Comparison of ENCODE assay signal across 7 worm cellular contexts in the genomic region with DNA sequence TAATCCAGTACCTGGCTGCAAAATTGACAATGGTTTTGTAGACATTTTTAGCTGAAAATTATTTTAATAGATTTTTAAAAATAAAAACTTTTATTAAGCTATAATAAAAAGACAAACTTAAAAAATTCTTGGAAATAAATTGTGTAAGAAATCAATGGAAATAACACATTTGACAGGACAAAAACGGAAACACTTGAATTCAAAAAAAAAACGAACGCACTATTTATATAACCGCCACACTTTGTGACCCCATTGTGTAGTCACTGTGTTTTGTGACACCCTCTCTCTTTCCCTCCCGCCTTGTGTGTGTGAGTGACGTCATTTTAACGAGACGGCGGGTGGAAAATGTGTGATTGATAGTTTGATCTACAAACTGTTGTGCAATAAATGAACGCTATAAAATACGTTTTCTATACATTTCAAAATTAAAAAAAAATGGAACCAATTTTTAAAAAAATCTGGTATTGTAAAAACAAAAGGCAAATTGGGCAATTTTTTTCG.
A peak's percentile ranks its signal among the peaks of the same experiment; 100 is the strongest.
TF ChIP-seq lines count a peak whose summit lies in the region.

Gene F59B1.8, minus strand, starts transcription at position 51 of the 501 bp plus-strand sequence.

TF ChIP-seq in whole organism, L1 larva, 84 proteins besides CTCF, POLR2A, EP300 and RAD21 (continues in another document):
- TF ChIP-seq nhr-20 (tag; optimal IDR thresholded peaks at IDR 0.05; lab: Kevin White, UChicago): peak; percentile 86
- peak; percentile 53 for TF ChIP-seq nhr-90 (tag; optimal IDR thresholded peaks at IDR 0.05; lab: Kevin White, UChicago; ENCODE audit: poor library complexity)
- TF ChIP-seq lin-39 (tag; optimal IDR thresholded peaks at IDR 0.05; lab: Kevin White, UChicago): no peak
- peak; percentile 15 for TF ChIP-seq skn-1 (tag; optimal IDR thresholded peaks at IDR 0.05; lab: Kevin White, UChicago)
- TF ChIP-seq egl-13 (tag; optimal IDR thresholded peaks at IDR 0.05; lab: Kevin White, UChicago): no peak
- no peak for TF ChIP-seq ceh-63 (GFP tag; optimal IDR thresholded peaks at IDR 0.05; lab: Kevin White, UChicago)
- peak; percentile 20 for TF ChIP-seq nhr-77 (tag; optimal IDR thresholded peaks at IDR 0.05; lab: Kevin White, UChicago)
- no peak for TF ChIP-seq unc-130 (tag; optimal IDR thresholded peaks at IDR 0.05; lab: Kevin White, UChicago)
- TF ChIP-seq jun-1 (tag; optimal IDR thresholded peaks at IDR 0.05; lab: Kevin White, UChicago): peak; percentile 18
- TF ChIP-seq blmp-1 (tag; optimal IDR thresholded peaks at IDR 0.05; lab: Kevin White, UChicago): peak; percentile 24
- peak in 1 of 2 experiments; percentile 3 for TF ChIP-seq egl-27 (tag; optimal IDR thresholded peaks at IDR 0.05; lab: Kevin White, UChicago)
- TF ChIP-seq elt-2 (tag; optimal IDR thresholded peaks at IDR 0.05; lab: Kevin White, UChicago): peak; percentile 72

TF ChIP-seq in whole organism, L2 larva, 48 proteins besides CTCF, POLR2A, EP300 and RAD21 (continues in another document):
- no peak for TF ChIP-seq nhr-6 (tag; optimal IDR thresholded peaks at IDR 0.05; lab: Kevin White, UChicago)
- TF ChIP-seq nhr-10 (tag; optimal IDR thresholded peaks at IDR 0.05; lab: Kevin White, UChicago): no peak
- peak; percentile 91 for TF ChIP-seq fos-1 (tag; optimal IDR thresholded peaks at IDR 0.05; lab: Kevin White, UChicago)
- no peak for TF ChIP-seq ceh-82 (tag; optimal IDR thresholded peaks at IDR 0.05; lab: Kevin White, UChicago)
- TF ChIP-seq gmeb-1 (tag; optimal IDR thresholded peaks at IDR 0.05; lab: Kevin White, UChicago): peak; percentile 66
- no peak for TF ChIP-seq unc-39 (tag; optimal IDR thresholded peaks at IDR 0.05; lab: Kevin White, UChicago)
- no peak for TF ChIP-seq ZK546.5 (tag; optimal IDR thresholded peaks at IDR 0.05; lab: Kevin White, UChicago)
- peak; percentile 72 for TF ChIP-seq nhr-25 (tag; optimal IDR thresholded peaks at IDR 0.05; lab: Kevin White, UChicago)
- peak; percentile 78 for TF ChIP-seq F13H6.1 (tag; optimal IDR thresholded peaks at IDR 0.05; lab: Kevin White, UChicago)
- TF ChIP-seq sma-9 (GFP tag; optimal IDR thresholded peaks at IDR 0.05; lab: Kevin White, UChicago): peak; percentile 97
- TF ChIP-seq sma-9 (tag; optimal IDR thresholded peaks at IDR 0.05; lab: Kevin White, UChicago): no peak
- no peak for TF ChIP-seq lin-13 (GFP tag; optimal IDR thresholded peaks at IDR 0.05; lab: Kevin White, UChicago)
- no peak for TF ChIP-seq lin-39 (tag; optimal IDR thresholded peaks at IDR 0.05; lab: Kevin White, UChicago)

TF ChIP-seq in whole organism, L3 larva, 47 proteins besides CTCF, POLR2A, EP300 and RAD21:
- TF ChIP-seq elt-2 (tag; optimal IDR thresholded peaks at IDR 0.05; lab: Kevin White, UChicago): peak; percentile 90
- TF ChIP-seq jun-1 (tag; optimal IDR thresholded peaks at IDR 0.05; lab: Kevin White, UChicago): peak; percentile 66
- no peak for TF ChIP-seq egl-27 (tag; optimal IDR thresholded peaks at IDR 0.05; lab: Kevin White, UChicago)
- TF ChIP-seq nhr-25 (tag; optimal IDR thresholded peaks at IDR 0.05; lab: Kevin White, UChicago): peak; percentile 11
- peak; percentile 30 for TF ChIP-seq nhr-77 (tag; optimal IDR thresholded peaks at IDR 0.05; lab: Kevin White, UChicago)
- TF ChIP-seq ceh-16 (tag; optimal IDR thresholded peaks at IDR 0.05; lab: Kevin White, UChicago): no peak
- TF ChIP-seq nhr-23 (tag; optimal IDR thresholded peaks at IDR 0.05; lab: Kevin White, UChicago): peak; percentile 55
- peak; percentile 91 for TF ChIP-seq pha-4 (tag; optimal IDR thresholded peaks at IDR 0.05; lab: Kevin White, UChicago)
- TF ChIP-seq pqm-1 (tag; optimal IDR thresholded peaks at IDR 0.05; lab: Kevin White, UChicago): peak; percentile 84

TF ChIP-seq in whole organism, L4 larva, 104 proteins besides CTCF, POLR2A, EP300 and RAD21 (continues in another document):
- TF ChIP-seq lin-1 (GFP tag; IDR thresholded peaks at IDR 0.05; lab: Robert Waterston, UW) (peak; percentile 55; the same call in 1 of the 2 replicates), ceh-32 (tag; optimal IDR thresholded peaks at IDR 0.05; lab: Kevin White, UChicago; ENCODE audit: poor library complexity) (no peak), ama-1 (optimal IDR thresholded peaks at IDR 0.05; lab: Kevin White, UChicago) (no peak), lin-39 (tag; optimal IDR thresholded peaks at IDR 0.05; lab: Kevin White, UChicago) (no peak), ceh-82 (tag; optimal IDR thresholded peaks at IDR 0.05; lab: Kevin White, UChicago) (no peak), php-3 (GFP tag; IDR thresholded peaks at IDR 0.05; lab: Robert Waterston, UW) (peak; percentile 92), arid-1 (GFP tag; conservative IDR thresholded peaks at IDR 0.05; lab: Robert Waterston, UW) (no peak), lir-3 (tag; optimal IDR thresholded peaks at IDR 0.05; lab: Kevin White, UChicago) (no peak), mdl-1 (tag; optimal IDR thresholded peaks at IDR 0.05; lab: Kevin White, UChicago) (peak; percentile 29 to 87), T20F7.1 (GFP tag; optimal IDR thresholded peaks at IDR 0.05; lab: Kevin White, UChicago) (peak; percentile 70), mep-1 (tag; optimal IDR thresholded peaks at IDR 0.05; lab: Kevin White, UChicago) (peak; percentile 88), egl-27 (tag; optimal IDR thresholded peaks at IDR 0.05; lab: Kevin White, UChicago) (no peak), jun-1 (tag; optimal IDR thresholded peaks at IDR 0.05; lab: Kevin White, UChicago) (no peak), unc-39 (tag; optimal IDR thresholded peaks at IDR 0.05; lab: Kevin White, UChicago) (no peak)

TF ChIP-seq in whole organism, late embryonic, 69 proteins besides CTCF, POLR2A, EP300 and RAD21:
- TF ChIP-seq Y22D7AL.16 (tag; optimal IDR thresholded peaks at IDR 0.05; lab: Kevin White, UChicago) (no peak), elt-2 (tag; optimal IDR thresholded peaks at IDR 0.05; lab: Kevin White, UChicago) (peak; percentile 37), unc-55 (GFP tag; optimal IDR thresholded peaks at IDR 0.05; lab: Kevin White, UChicago) (no peak), tbx-2 (tag; optimal IDR thresholded peaks at IDR 0.05; lab: Kevin White, UChicago) (peak; percentile 18)

TF ChIP-seq in whole organism, mixed stage, embryonic, 35 proteins besides CTCF, POLR2A, EP300 and RAD21 (continues in another document):
- TF ChIP-seq mab-5 (tag; optimal IDR thresholded peaks at IDR 0.05; lab: Kevin White, UChicago) (no peak), ceh-39 (tag; optimal IDR thresholded peaks at IDR 0.05; lab: Kevin White, UChicago) (no peak), ham-2 (GFP tag; optimal IDR thresholded peaks at IDR 0.05; lab: Kevin White, UChicago) (no peak), lin-32 (GFP tag; optimal IDR thresholded peaks at IDR 0.05; lab: Kevin White, UChicago) (no peak), sptf-1 (tag; optimal IDR thresholded peaks at IDR 0.05; lab: Kevin White, UChicago) (no peak), nhr-2 (tag; optimal IDR thresholded peaks at IDR 0.05; lab: Kevin White, UChicago) (peak; percentile 45), bed-3 (GFP tag; optimal IDR thresholded peaks at IDR 0.05; lab: Kevin White, UChicago) (no peak), lin-13 (tag; optimal IDR thresholded peaks at IDR 0.05; lab: Kevin White, UChicago) (no peak), nhr-237 (tag; optimal IDR thresholded peaks at IDR 0.05; lab: Kevin White, UChicago) (no peak), unc-39 (tag; optimal IDR thresholded peaks at IDR 0.05; lab: Kevin White, UChicago) (no peak), nhr-12 (tag; optimal IDR thresholded peaks at IDR 0.05; lab: Kevin White, UChicago) (no peak), nhr-28 (tag; optimal IDR thresholded peaks at IDR 0.05; lab: Kevin White, UChicago) (no peak), nhr-76 (tag; optimal IDR thresholded peaks at IDR 0.05; lab: Kevin White, UChicago) (no peak), unc-62 (GFP tag; optimal IDR thresholded peaks at IDR 0.05; lab: Kevin White, UChicago) (peak; percentile 2), hlh-1 (tag; optimal IDR thresholded peaks at IDR 0.05; lab: Kevin White, UChicago) (no peak), zip-8 (tag; optimal IDR thresholded peaks at IDR 0.05; lab: Kevin White, UChicago) (peak; percentile 54), mep-1 (tag; optimal IDR thresholded peaks at IDR 0.05; lab: Kevin White, UChicago) (no peak), unc-120 (tag; optimal IDR thresholded peaks at IDR 0.05; lab: Kevin White, UChicago; ENCODE audit: poor library complexity, severe bottlenecking) (no peak), sem-2 (GFP tag; optimal IDR thresholded peaks at IDR 0.05; lab: Kevin White, UChicago) (no peak), ces-1 (GFP tag; optimal IDR thresholded peaks at IDR 0.05; lab: Kevin White, UChicago) (no peak)

TF ChIP-seq in whole organism, young adult, 124 proteins besides CTCF, POLR2A, EP300 and RAD21 (continues in another document):
- TF ChIP-seq dox-1 (GFP tag; IDR thresholded peaks at IDR 0.05; lab: Robert Waterston, UW) (peak; percentile 49; the same call in 1 of the 2 replicates), tbp1 (GFP tag; optimal IDR thresholded peaks at IDR 0.05; lab: Kevin White, UChicago) (peak; percentile 56), attf-6 (GFP tag; IDR thresholded peaks at IDR 0.05; lab: Robert Waterston, UW) (no peak), lsy-27 (tag; optimal IDR thresholded peaks at IDR 0.05; lab: Kevin White, UChicago; ENCODE audit: borderline replicate concordance, insufficient read depth) (no peak), nhr-179 (tag; optimal IDR thresholded peaks at IDR 0.05; lab: Kevin White, UChicago) (no peak), Y53G8AR.9 (GFP tag; conservative IDR thresholded peaks at IDR 0.05; lab: Robert Waterston, UW) (no peak), F57A8.1 (GFP tag; optimal IDR thresholded peaks at IDR 0.05; lab: Kevin White, UChicago) (no peak), ekl-4 (GFP tag; IDR thresholded peaks at IDR 0.05; lab: Robert Waterston, UW) (no peak), Y56A3A.18 (GFP tag; IDR thresholded peaks at IDR 0.05; lab: Robert Waterston, UW) (no peak), ama-1 (optimal IDR thresholded peaks at IDR 0.05; lab: Kevin White, UChicago) (no peak), ama-1 (GFP tag; optimal IDR thresholded peaks at IDR 0.05; lab: Kevin White, UChicago) (no peak), athp-1 (tag; optimal IDR thresholded peaks at IDR 0.05; lab: Kevin White, UChicago) (no peak), madf-10 (tag; optimal IDR thresholded peaks at IDR 0.05; lab: Kevin White, UChicago) (peak; percentile 60), nhr-80 (tag; optimal IDR thresholded peaks at IDR 0.05; lab: Kevin White, UChicago) (peak; percentile 83), B0336.3 (GFP tag; IDR thresholded peaks at IDR 0.05; lab: Robert Waterston, UW) (0 out of 2 replicates have a peak, but pooled peaks have one; percentile 20), F57C9.4 (tag; optimal IDR thresholded peaks at IDR 0.05; lab: Kevin White, UChicago) (no peak), nfyb-1 (GFP tag; IDR thresholded peaks at IDR 0.05; lab: Robert Waterston, UW) (0 out of 2 replicates have a peak, but pooled peaks have one; percentile 14), ceh-27 (GFP tag; optimal IDR thresholded peaks at IDR 0.05; lab: Kevin White, UChicago) (no peak), attf-3 (GFP tag; conservative IDR thresholded peaks at IDR 0.05; lab: Robert Waterston, UW) (no peak), atf-7 (tag; optimal IDR thresholded peaks at IDR 0.05; lab: Kevin White, UChicago) (peak; percentile 99), egl-44 (GFP tag; IDR thresholded peaks at IDR 0.05; lab: Robert Waterston, UW) (no peak), unc-130 (GFP tag; optimal IDR thresholded peaks at IDR 0.05; lab: Kevin White, UChicago) (no peak)
